Worm (Caenorhabditis elegans) whole organism, L3 larva: ENCODE data around the gene sipa-1.

Source experiments
- R02D3.7 ChIP-seq: fragments of 150-350 bp; optimal IDR thresholded peaks from 2 replicates; lab custom pipeline; 2014; ENCODE audit warnings: missing biosample characterization, missing genetic modification characterization
- ZK546.5 ChIP-seq: sonication (generic microtip); optimal IDR thresholded peaks from 2 replicates; lab custom pipeline; 2017; ENCODE audit warnings: missing biosample characterization, missing genetic modification characterization
- aly-2 ChIP-seq: fragments of 150-350 bp; optimal IDR thresholded peaks from 2 replicates; lab custom pipeline; 2014; ENCODE audit warnings: missing biosample characterization, missing genetic modification characterization
- ama-1 ChIP-seq: fragments of 150-350 bp; optimal IDR thresholded peaks from 2 replicates; lab custom pipeline; 2018
- ceh-16 ChIP-seq: sonication (generic microtip); optimal IDR thresholded peaks from 2 replicates; lab custom pipeline; 2017; ENCODE audit warnings: missing biosample characterization, missing genetic modification characterization
- ceh-28 ChIP-seq: fragments of 150-350 bp; optimal IDR thresholded peaks from 2 replicates; lab custom pipeline; 2014; ENCODE audit warnings: missing biosample characterization, missing genetic modification reagents, missing genetic modification characterization
- ceh-82 ChIP-seq: fragments of 150-350 bp; optimal IDR thresholded peaks from 2 replicates; lab custom pipeline; 2014; ENCODE audit warnings: missing biosample characterization, missing genetic modification characterization
- ceh-9 ChIP-seq: sonication (generic microtip); optimal IDR thresholded peaks from 2 replicates; lab custom pipeline; 2018; ENCODE audit warnings: missing biosample characterization, missing genetic modification characterization
- daf-12 ChIP-seq: fragments of 150-350 bp; optimal IDR thresholded peaks from 2 replicates; lab custom pipeline; 2014; ENCODE audit warnings: missing biosample characterization, missing genetic modification reagents, missing genetic modification characterization
- egl-27 ChIP-seq: sonication (generic microtip); optimal IDR thresholded peaks from 4 replicates; lab custom pipeline; 2017; ENCODE audit warnings: missing biosample characterization, missing genetic modification reagents, missing genetic modification characterization
- egl-5 ChIP-seq: fragments of 150-350 bp; optimal IDR thresholded peaks from 2 replicates; lab custom pipeline; 2017; ENCODE audit warnings: missing biosample characterization, missing genetic modification reagents, missing genetic modification characterization, inconsistent platforms
- elt-1 ChIP-seq: fragments of 150-350 bp; optimal IDR thresholded peaks from 2 replicates; lab custom pipeline; 2014; ENCODE audit warnings: missing biosample characterization, missing genetic modification characterization
- elt-2 ChIP-seq: sonication (generic microtip); optimal IDR thresholded peaks from 2 replicates; lab custom pipeline; 2016; ENCODE audit warnings: missing genetic modification reagents, mild to moderate bottlenecking, missing genetic modification characterization, missing compliant biosample characterization
- elt-3 ChIP-seq, 3 experiments: fragments of 150-350 bp in 1 of 3; sonication (generic microtip) in 2 of 3; optimal IDR thresholded peaks; 2 replicates in 2 of 3; 4 replicates in 1 of 3; lab custom pipeline; 2014 to 2017; ENCODE audit warnings: missing biosample characterization in 3 of 3, missing genetic modification characterization in 3 of 3
- eor-1 ChIP-seq, 2 experiments: fragments of 150-350 bp; optimal IDR thresholded peaks; 2 replicates each; lab custom pipeline; 2014 to 2018; ENCODE audit warnings: missing biosample characterization in 2 of 2, missing genetic modification characterization in 2 of 2
- fkh-10 ChIP-seq: sonication (generic microtip); optimal IDR thresholded peaks from 2 replicates; lab custom pipeline; 2017; ENCODE audit warnings: missing biosample characterization, missing genetic modification reagents, missing genetic modification characterization
- fkh-2 ChIP-seq: fragments of 150-350 bp; optimal IDR thresholded peaks from 2 replicates; lab custom pipeline; 2014; ENCODE audit warnings: missing biosample characterization, missing genetic modification reagents, missing genetic modification characterization
- fos-1 ChIP-seq: fragments of 150-350 bp; optimal IDR thresholded peaks from 2 replicates; lab custom pipeline; 2014; ENCODE audit warnings: missing biosample characterization, missing genetic modification characterization
- hmg-11 ChIP-seq: sonication (generic microtip); optimal IDR thresholded peaks from 2 replicates; lab custom pipeline; 2016; ENCODE audit warnings: missing genetic modification characterization, missing compliant biosample characterization
- jun-1 ChIP-seq: fragments of 150-350 bp; optimal IDR thresholded peaks from 2 replicates; lab custom pipeline; 2014; ENCODE audit warnings: missing biosample characterization, missing genetic modification reagents, missing genetic modification characterization
- lin-15B ChIP-seq: fragments of 150-350 bp; optimal IDR thresholded peaks from 2 replicates; lab custom pipeline; 2014; ENCODE audit warnings: missing biosample characterization, missing genetic modification characterization
- lin-39 ChIP-seq: fragments of 150-350 bp; optimal IDR thresholded peaks from 2 replicates; lab custom pipeline; 2018; ENCODE audit warnings: missing biosample characterization, missing genetic modification reagents, missing genetic modification characterization
- lsy-12 ChIP-seq: sonication (generic microtip); optimal IDR thresholded peaks from 2 replicates; lab custom pipeline; 2016; ENCODE audit warnings: mild to moderate bottlenecking, missing genetic modification characterization, missing compliant biosample characterization
- mdl-1 ChIP-seq: fragments of 150-350 bp; optimal IDR thresholded peaks from 2 replicates; lab custom pipeline; 2014; ENCODE audit warnings: missing biosample characterization, missing genetic modification characterization
- mml-1 ChIP-seq: fragments of 150-350 bp; sonication (generic microtip); optimal IDR thresholded peaks from 3 replicates; lab custom pipeline; 2014; ENCODE audit warnings: missing biosample characterization, missing genetic modification characterization
- nfya-1 ChIP-seq: sonication (generic microtip); optimal IDR thresholded peaks from 2 replicates; lab custom pipeline; 2017; ENCODE audit warnings: missing genetic modification characterization, mild to moderate bottlenecking, missing compliant biosample characterization, antibody characterized with exemption, moderate library complexity; ENCODE audit not compliant: insufficient read depth
- nhr-11 ChIP-seq: fragments of 150-350 bp; optimal IDR thresholded peaks from 2 replicates; lab custom pipeline; 2014; ENCODE audit warnings: missing biosample characterization, missing genetic modification characterization
- nhr-12 ChIP-seq: fragments of 150-350 bp; optimal IDR thresholded peaks from 2 replicates; lab custom pipeline; 2014; ENCODE audit warnings: missing biosample characterization, missing genetic modification characterization
- nhr-23 ChIP-seq: fragments of 150-350 bp; optimal IDR thresholded peaks from 2 replicates; lab custom pipeline; 2014; ENCODE audit warnings: missing biosample characterization, missing genetic modification reagents, missing genetic modification characterization
- nhr-237 ChIP-seq: fragments of 150-350 bp; optimal IDR thresholded peaks from 2 replicates; lab custom pipeline; 2014; ENCODE audit warnings: missing biosample characterization, missing genetic modification characterization
- nhr-25 ChIP-seq: sonication (generic microtip); optimal IDR thresholded peaks from 2 replicates; lab custom pipeline; 2017; ENCODE audit warnings: missing biosample characterization, missing genetic modification characterization
- nhr-28 ChIP-seq: fragments of 150-350 bp; optimal IDR thresholded peaks from 2 replicates; lab custom pipeline; 2014; ENCODE audit warnings: missing biosample characterization, missing genetic modification characterization
- nhr-43 ChIP-seq: sonication (generic microtip); optimal IDR thresholded peaks from 2 replicates; lab custom pipeline; 2016; ENCODE audit warnings: mild to moderate bottlenecking, missing genetic modification characterization, missing compliant biosample characterization; ENCODE audit not compliant: poor library complexity, severe bottlenecking
- nhr-67 ChIP-seq: fragments of 150-350 bp; optimal IDR thresholded peaks from 2 replicates; lab custom pipeline; 2014; ENCODE audit warnings: missing biosample characterization, missing genetic modification characterization
- nhr-76 ChIP-seq: fragments of 150-350 bp; sonication (generic microtip); optimal IDR thresholded peaks from 5 replicates; lab custom pipeline; 2014; ENCODE audit warnings: missing biosample characterization, missing genetic modification characterization
- nhr-77 ChIP-seq: fragments of 150-350 bp; optimal IDR thresholded peaks from 2 replicates; lab custom pipeline; 2014; ENCODE audit warnings: missing biosample characterization, missing genetic modification characterization
- pha-4 ChIP-seq: fragments of 150-350 bp; optimal IDR thresholded peaks from 2 replicates; lab custom pipeline; 2014; ENCODE audit warnings: missing biosample characterization, missing genetic modification reagents, missing genetic modification characterization
- pqm-1 ChIP-seq: fragments of 150-350 bp; optimal IDR thresholded peaks from 2 replicates; lab custom pipeline; 2017; ENCODE audit warnings: missing biosample characterization, missing genetic modification characterization, inconsistent platforms
- sea-2 ChIP-seq: fragments of 150-350 bp; sonication (generic microtip); optimal IDR thresholded peaks from 4 replicates; lab custom pipeline; 2014; ENCODE audit warnings: missing biosample characterization, missing genetic modification reagents, missing genetic modification characterization
- skn-1 ChIP-seq: fragments of 150-350 bp; optimal IDR thresholded peaks from 2 replicates; lab custom pipeline; 2014; ENCODE audit warnings: missing biosample characterization, missing genetic modification characterization
- snpc-4 ChIP-seq: fragments of 150-350 bp; optimal IDR thresholded peaks from 2 replicates; lab custom pipeline; 2014; ENCODE audit warnings: missing biosample characterization, missing genetic modification characterization
- tbx-2 ChIP-seq: sonication (generic microtip); optimal IDR thresholded peaks from 2 replicates; lab custom pipeline; 2016; ENCODE audit warnings: mild to moderate bottlenecking, missing genetic modification characterization, missing compliant biosample characterization
- unc-39 ChIP-seq: sonication (generic microtip); optimal IDR thresholded peaks from 4 replicates; lab custom pipeline; 2017; ENCODE audit warnings: missing biosample characterization, missing genetic modification characterization
- unc-62 ChIP-seq: fragments of 150-350 bp; sonication (generic microtip); optimal IDR thresholded peaks from 4 replicates; lab custom pipeline; 2014; ENCODE audit warnings: missing biosample characterization, missing genetic modification reagents, missing genetic modification characterization
- zag-1 ChIP-seq: fragments of 150-350 bp; optimal IDR thresholded peaks from 2 replicates; lab custom pipeline; 2014; ENCODE audit warnings: missing biosample characterization, missing genetic modification characterization
- ztf-11 ChIP-seq: fragments of 150-350 bp; optimal IDR thresholded peaks from 2 replicates; lab custom pipeline; 2014; ENCODE audit warnings: missing biosample characterization, missing genetic modification characterization
- ztf-4 ChIP-seq: fragments of 150-350 bp; optimal IDR thresholded peaks from 2 replicates; lab custom pipeline; 2014; ENCODE audit warnings: missing biosample characterization, missing genetic modification characterization

sipa-1 gene

ce11 chrV:11644166-11644565 lies 7.1 kb upstream of the sipa-1 start, which contains the start of gene bir-1:
bir-1 (plus strand) TSS chrV:11644477.
- TF ChIP-seq ZK546.5 = no peak
- TF ChIP-seq nhr-25 = peak; percentile 59
- TF ChIP-seq lin-15B = peak; percentile 87
- TF ChIP-seq nhr-43 (tag; lab: Kevin White, UChicago) = peak; percentile 70
- no peak for TF ChIP-seq elt-3 (tag; optimal IDR thresholded peaks at IDR 0.05; lab: Kevin White, UChicago)
- TF ChIP-seq egl-27 (tag; lab: Kevin White, UChicago) = no peak
- TF ChIP-seq fkh-2 (tag; lab: Kevin White, UChicago) = no peak
- no peak for TF ChIP-seq nhr-77 (tag; lab: Kevin White, UChicago)
- TF ChIP-seq nfya-1 = peak; percentile 81
- peak; percentile 17 for TF ChIP-seq pqm-1 (tag; lab: Kevin White, UChicago)
- TF ChIP-seq daf-12 (tag; lab: Kevin White, UChicago) = no peak
- peak; percentile 87 for TF ChIP-seq snpc-4 (tag; lab: Kevin White, UChicago)
- no peak for TF ChIP-seq ztf-11 (tag; lab: Kevin White, UChicago)
- TF ChIP-seq fkh-10 (GFP tag; lab: Kevin White, UChicago) = no peak
- TF ChIP-seq ceh-9 (tag; lab: Kevin White, UChicago) = no peak
- TF ChIP-seq nhr-237 (tag; lab: Kevin White, UChicago) = no peak
- peak; percentile 30 for TF ChIP-seq elt-2 (tag; lab: Kevin White, UChicago)
- peak; percentile 75 for TF ChIP-seq ceh-28 (tag; lab: Kevin White, UChicago)
- TF ChIP-seq nhr-28 = no peak
- TF ChIP-seq pha-4 (tag; lab: Kevin White, UChicago) = peak; percentile 78
- TF ChIP-seq fos-1 (tag; lab: Kevin White, UChicago) = no peak
- no peak for TF ChIP-seq ceh-16 (tag; lab: Kevin White, UChicago)
- no peak for TF ChIP-seq nhr-76 (tag; lab: Kevin White, UChicago)
- TF ChIP-seq nhr-12 = no peak
- TF ChIP-seq nhr-23 (tag; lab: Kevin White, UChicago) = peak; percentile 55
- TF ChIP-seq hmg-11 (tag; lab: Kevin White, UChicago) = peak; percentile 26
- TF ChIP-seq mml-1 (tag; lab: Kevin White, UChicago) = no peak
- no peak for TF ChIP-seq nhr-67 (tag; lab: Kevin White, UChicago)
- TF ChIP-seq unc-39 (tag; lab: Kevin White, UChicago) = no peak
- TF ChIP-seq R02D3.7 (tag; lab: Kevin White, UChicago) = no peak
- TF ChIP-seq unc-62 = no peak
- TF ChIP-seq ceh-82 (tag; lab: Kevin White, UChicago) = no peak
- TF ChIP-seq ztf-4 (tag; lab: Kevin White, UChicago) = no peak
- TF ChIP-seq ama-1 (lab: Kevin White, UChicago) = no peak
- no peak for TF ChIP-seq elt-1 (tag; lab: Kevin White, UChicago)
- no peak for TF ChIP-seq lsy-12 (tag; lab: Kevin White, UChicago)
- peak; percentile 87 for TF ChIP-seq lin-39 (tag; lab: Kevin White, UChicago)
- TF ChIP-seq egl-5 (tag; lab: Kevin White, UChicago) = peak; percentile 50
- no peak for TF ChIP-seq jun-1
- TF ChIP-seq mdl-1 = peak; percentile 57
- no peak for TF ChIP-seq nhr-11 (tag; lab: Kevin White, UChicago)
- no peak for TF ChIP-seq tbx-2
- TF ChIP-seq sea-2 (GFP tag; lab: Kevin White, UChicago) = no peak
- no peak for TF ChIP-seq zag-1
- TF ChIP-seq eor-1 (tag; optimal IDR thresholded peaks at IDR 0.05; lab: Kevin White, UChicago) = no peak
- no peak for TF ChIP-seq skn-1 (tag; lab: Kevin White, UChicago)
- no peak for TF ChIP-seq aly-2 (tag; lab: Kevin White, UChicago)
